Worm (Caenorhabditis elegans) whole organism, early embryonic: ENCODE results near the gene T06E4.21.

ENCODE experiments used
- aly-1 ChIP-seq: sonication (generic microtip); optimal IDR thresholded peaks from 2 replicates; lab custom pipeline; 2016; ENCODE audit warnings: missing genetic modification characterization, missing compliant biosample characterization
- ama-1 ChIP-seq: fragments of 150-350 bp; optimal IDR thresholded peaks from 2 replicates; lab custom pipeline; 2014
- ceh-13 ChIP-seq: fragments of 200-800 bp; sonication (Bioruptor generic); optimal IDR thresholded peaks from 2 replicates; lab custom pipeline; 2018; ENCODE audit warnings: mild to moderate bottlenecking, missing genetic modification characterization, missing compliant biosample characterization
- ceh-36 ChIP-seq: sonication (generic microtip); optimal IDR thresholded peaks from 2 replicates; lab custom pipeline; 2016; ENCODE audit warnings: missing genetic modification characterization, inconsistent platforms, missing compliant biosample characterization
- flt-1 ChIP-seq: fragments of 200-800 bp; sonication (Bioruptor generic); IDR thresholded peaks from 2 replicates; pipeline ENCODE4 v1.3.6; 2022; ENCODE audit warnings: missing genetic modification characterization, missing compliant biosample characterization
- hmg-4 ChIP-seq: fragments of 200-800 bp; sonication (Bioruptor generic); optimal IDR thresholded peaks from 2 replicates; lab custom pipeline; 2018; ENCODE audit warnings: mild to moderate bottlenecking, missing genetic modification characterization, missing compliant biosample characterization
- hnd-1 ChIP-seq: sonication (generic microtip); optimal IDR thresholded peaks from 2 replicates; lab custom pipeline; 2016; ENCODE audit warnings: missing genetic modification characterization, missing compliant biosample characterization
- pes-1 ChIP-seq: fragments of 200-800 bp; sonication (Bioruptor generic); IDR thresholded peaks from 2 replicates; pipeline ENCODE4 v1.3.6; 2022; ENCODE audit warnings: missing genetic modification reagents, missing genetic modification characterization, missing compliant biosample characterization
- scrt-1 ChIP-seq: fragments of 200-800 bp; sonication (Bioruptor generic); IDR thresholded peaks from 2 replicates; pipeline ENCODE4 v1.3.6; 2022; ENCODE audit warnings: missing genetic modification characterization, missing compliant biosample characterization
- sea-1 ChIP-seq: fragments of 200-800 bp; sonication (Bioruptor generic); conservative IDR thresholded peaks from 2 replicates; pipeline ENCODE4 v1.3.6; 2022; ENCODE audit warnings: missing genetic modification characterization, missing compliant biosample characterization
- tbx-11 ChIP-seq: fragments of 200-800 bp; sonication (Bioruptor generic); IDR thresholded peaks from 2 replicates; pipeline ENCODE4 v1.3.6; 2022; ENCODE audit warnings: missing genetic modification characterization, missing compliant biosample characterization
- tbx-37 ChIP-seq: fragments of 200-800 bp; sonication (Bioruptor generic); conservative IDR thresholded peaks from 2 replicates; pipeline ENCODE4 v1.3.6; 2022; ENCODE audit warnings: missing genetic modification reagents, missing genetic modification characterization, missing compliant biosample characterization
- tra-4 ChIP-seq: sonication (generic microtip); optimal IDR thresholded peaks from 2 replicates; lab custom pipeline; 2017; ENCODE audit warnings: missing genetic modification characterization, missing compliant biosample characterization

DNA sequence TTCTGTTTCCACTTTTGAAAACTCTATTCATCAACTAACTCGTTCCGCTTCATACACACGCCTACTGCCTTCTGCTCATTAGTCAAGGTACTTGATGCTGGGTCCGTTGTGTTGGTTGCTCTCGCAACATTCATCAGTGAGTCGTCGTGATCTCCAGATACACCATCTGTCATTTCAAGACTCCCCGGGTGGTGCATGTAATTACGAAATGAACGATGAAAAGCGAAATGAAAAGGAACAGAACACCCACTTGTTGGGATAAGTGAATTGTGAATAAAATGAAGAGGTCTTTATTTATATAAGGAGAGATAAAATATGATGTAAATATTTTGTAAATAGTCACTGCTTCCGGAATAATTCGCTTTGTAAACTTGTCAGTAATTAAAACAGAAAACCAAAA lies 12.6 kb downstream of the T06E4.21 start:
- TF ChIP-seq ceh-36 (tag; lab: Kevin White, UChicago), result no peak
- TF ChIP-seq ama-1 (lab: Kevin White, UChicago), result no peak
- TF ChIP-seq tbx-11 (GFP tag; lab: Robert Waterston, UW), result no peak
- no peak for TF ChIP-seq ceh-13 (GFP tag; lab: Kevin White, UChicago)
- TF ChIP-seq hnd-1 (tag; lab: Kevin White, UChicago), result no peak
- no peak for TF ChIP-seq tbx-37 (GFP tag; lab: Robert Waterston, UW)
- no peak for TF ChIP-seq tra-4
- no peak for TF ChIP-seq flt-1
- no peak for TF ChIP-seq hmg-4 (GFP tag; lab: Kevin White, UChicago)
- TF ChIP-seq pes-1 (GFP tag; lab: Robert Waterston, UW), result no peak
- TF ChIP-seq aly-1, result no peak
- TF ChIP-seq sea-1 (GFP tag; lab: Robert Waterston, UW), result no peak
- no peak for TF ChIP-seq scrt-1 (GFP tag; lab: Robert Waterston, UW)
